Worm (Caenorhabditis elegans) whole organism, L4 larva: Measurements from ENCODE around the gene K01D12.10.

ENCODE experiments used
- F44E2.7 ChIP-seq: fragments of 200-800 bp; sonication (Bioruptor generic); IDR thresholded peaks from 2 replicates; pipeline ENCODE4 v2.1.2; 2022; ENCODE audit warnings: missing genetic modification characterization, missing compliant biosample characterization
- ZK546.5 ChIP-seq, 2 experiments: sonication (generic microtip); optimal IDR thresholded peaks; 2 replicates each; lab custom pipeline; 2017; ENCODE audit warnings: missing biosample characterization in 2 of 2, missing genetic modification characterization in 2 of 2
- fos-1 ChIP-seq: fragments of 150-350 bp; optimal IDR thresholded peaks from 2 replicates; lab custom pipeline; 2014; ENCODE audit warnings: missing biosample characterization, missing genetic modification characterization
- lin-13 ChIP-seq: fragments of 150-350 bp; optimal IDR thresholded peaks from 2 replicates; lab custom pipeline; 2014; ENCODE audit warnings: missing biosample characterization, missing genetic modification reagents, missing genetic modification characterization
- nhr-11 ChIP-seq: fragments of 150-350 bp; optimal IDR thresholded peaks from 2 replicates; lab custom pipeline; 2014; ENCODE audit warnings: missing biosample characterization, missing genetic modification characterization
- nhr-25 ChIP-seq: sonication (generic microtip); optimal IDR thresholded peaks from 2 replicates; lab custom pipeline; 2017; ENCODE audit warnings: missing genetic modification characterization, mild to moderate bottlenecking, missing compliant biosample characterization, antibody characterized with exemption, moderate library complexity, borderline replicate concordance; ENCODE audit not compliant: insufficient read depth
- nhr-77 ChIP-seq: fragments of 150-350 bp; optimal IDR thresholded peaks from 2 replicates; lab custom pipeline; 2014; ENCODE audit warnings: missing biosample characterization, missing genetic modification characterization
- skn-1 ChIP-seq: fragments of 150-350 bp; optimal IDR thresholded peaks from 2 replicates; lab custom pipeline; 2014; ENCODE audit warnings: missing biosample characterization, missing genetic modification characterization
- unc-62 ChIP-seq, 3 experiments: fragments of 150-350 bp in 1 of 3; sonication (generic microtip); optimal IDR thresholded peaks in 2 of 3; peaks in 1 of 3; 1 replicate in 1 of 3; 2 replicates in 2 of 3; lab custom pipeline; 2014 to 2017; ENCODE audit warnings: missing biosample characterization in 3 of 3, missing genetic modification characterization in 3 of 3, missing genetic modification reagents in 3 of 3, missing genotype in 1 of 3
- zag-1 ChIP-seq: fragments of 150-350 bp; optimal IDR thresholded peaks from 2 replicates; lab custom pipeline; 2014; ENCODE audit warnings: missing biosample characterization, missing genetic modification characterization
- zip-2 ChIP-seq: fragments of 150-350 bp; optimal IDR thresholded peaks from 2 replicates; lab custom pipeline; 2014; ENCODE audit warnings: missing biosample characterization, missing genetic modification characterization

- TF ChIP-seq F44E2.7 (GFP tag; lab: Robert Waterston, UW) (no peak), skn-1 (no peak), zip-2 (tag; lab: Kevin White, UChicago) (no peak), nhr-77 (tag; lab: Kevin White, UChicago) (no peak), lin-13 (no peak), ZK546.5 (tag; optimal IDR thresholded peaks at IDR 0.05; lab: Kevin White, UChicago) (no peak), nhr-25 (tag; lab: Kevin White, UChicago) (no peak), nhr-11 (tag; lab: Kevin White, UChicago) (no peak), zag-1 (tag; lab: Kevin White, UChicago) (no peak), fos-1 (tag; lab: Kevin White, UChicago) (no peak), unc-62 (GFP tag; optimal IDR thresholded peaks at IDR 0.05 in 1 of 2; lab: Kevin White, UChicago) (no peak), unc-62 (tag; optimal IDR thresholded peaks at IDR 0.05; lab: Kevin White, UChicago) (no peak)
Measured at ce11 chrV:12414362-12414761, 8.3 kb downstream of the K01D12.10 start.
